Fruit fly (Drosophila melanogaster) whole organism, adult: Measurements from ENCODE around the gene CG14102.

Experiments
- CG12768 ChIP-seq: fragments of 200-800 bp; sonication (Bioruptor generic); optimal IDR thresholded peaks from 2 replicates; lab custom pipeline; 2017; ENCODE audit warnings: missing biosample characterization, missing genetic modification characterization, mild to moderate bottlenecking, moderate library complexity, missing genetic modification reagents
- ovo ChIP-seq: fragments of 200-800 bp; sonication (Bioruptor generic); optimal IDR thresholded peaks from 2 replicates; lab custom pipeline; 2016; ENCODE audit warnings: missing biosample characterization, missing genetic modification characterization
- toe ChIP-seq: fragments of 200-800 bp; sonication (Bioruptor generic); optimal IDR thresholded peaks from 2 replicates; lab custom pipeline; 2016; ENCODE audit warnings: missing biosample characterization, missing genetic modification characterization

DNA sequence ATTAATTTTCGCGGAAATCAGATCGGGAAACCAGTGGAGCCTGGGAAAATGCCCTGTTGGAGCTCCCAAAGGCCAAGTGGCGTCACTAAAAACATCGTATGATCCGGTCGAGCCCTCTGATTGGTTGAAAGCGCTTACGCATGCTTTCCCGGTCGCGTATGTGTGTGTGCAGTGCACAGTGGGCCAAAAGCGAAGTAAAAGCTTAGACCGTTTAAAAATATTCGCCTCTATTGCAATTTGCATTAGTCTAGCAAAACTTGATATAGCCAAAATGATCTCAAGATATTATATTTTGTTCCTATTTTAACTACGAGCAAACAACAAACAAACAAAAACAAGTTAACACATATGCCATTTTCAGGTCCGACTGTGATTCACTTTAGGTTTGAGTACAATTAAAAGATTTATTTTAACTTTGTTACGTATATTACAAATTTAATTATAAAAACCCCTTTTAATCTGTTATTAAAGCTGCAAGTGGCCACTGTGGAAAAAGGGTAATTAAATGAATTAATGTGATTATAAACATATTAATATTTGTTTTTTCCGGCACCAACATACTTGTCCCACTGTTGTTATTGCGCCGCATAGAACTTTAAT lies 6.8 kb downstream of the CG14102 start:
- peak; percentile 86 for TF ChIP-seq toe (GFP tag; lab: Kevin White, UChicago)
- peak; percentile 89 for TF ChIP-seq CG12768
- TF ChIP-seq ovo: peak; percentile 61
